Fruit fly (Drosophila melanogaster) whole organism, embryonic: ENCODE data around the gene Mondo.

Source experiments
- Abd-B ChIP-seq: fragments of 200-800 bp; sonication (Bioruptor generic); optimal IDR thresholded peaks from 2 replicates; lab custom pipeline; 2018; ENCODE audit warnings: missing biosample characterization, mild to moderate bottlenecking, missing genetic modification characterization, moderate library complexity
- B-H1 ChIP-seq: fragments of 200-800 bp; sonication (Bioruptor generic); IDR thresholded peaks from 3 replicates; pipeline ENCODE4 v1.3.6; 2022; ENCODE audit warnings: missing biosample characterization, missing genetic modification characterization
- C15 ChIP-seq: fragments of 200-800 bp; sonication (Bioruptor generic); IDR thresholded peaks from 3 replicates; pipeline ENCODE4 v1.3.6; 2022; ENCODE audit warnings: missing biosample characterization, missing genetic modification characterization
- CG10543 ChIP-seq: fragments of 200-800 bp; sonication (Bioruptor generic); optimal IDR thresholded peaks from 3 replicates; lab custom pipeline; 2017; ENCODE audit warnings: missing biosample characterization, mild to moderate bottlenecking, missing genetic modification characterization, moderate library complexity
- CG11695 ChIP-seq: fragments of 200-800 bp; sonication (Bioruptor generic); IDR thresholded peaks from 3 replicates; pipeline ENCODE4 v1.3.6; 2022; ENCODE audit warnings: missing biosample characterization, missing genetic modification characterization
- CG11696 ChIP-seq: fragments of 200-800 bp; sonication (Bioruptor generic); IDR thresholded peaks from 2 replicates; pipeline ENCODE4 v1.3.6; 2022; ENCODE audit warnings: missing biosample characterization, missing genetic modification characterization
- CG12769 ChIP-seq: fragments of 200-800 bp; sonication (Bioruptor generic); optimal IDR thresholded peaks from 2 replicates; lab custom pipeline; 2019; ENCODE audit warnings: missing biosample characterization, mild to moderate bottlenecking, missing genetic modification characterization, moderate library complexity
- CG12942 ChIP-seq: fragments of 200-800 bp; sonication (Bioruptor generic); optimal IDR thresholded peaks from 3 replicates; lab custom pipeline; 2016; ENCODE audit warnings: missing biosample characterization, missing genetic modification characterization
- CG13624 ChIP-seq: fragments of 200-800 bp; sonication (Bioruptor generic); optimal IDR thresholded peaks from 2 replicates; lab custom pipeline; 2016; ENCODE audit warnings: missing biosample characterization, missing genetic modification characterization
- CG14710 ChIP-seq: fragments of 200-800 bp; sonication (Bioruptor generic); optimal IDR thresholded peaks from 3 replicates; lab custom pipeline; 2019; ENCODE audit warnings: missing biosample characterization, mild to moderate bottlenecking, missing genetic modification characterization, moderate library complexity
- CG17829 ChIP-seq: fragments of 200-800 bp; optimal IDR thresholded peaks from 2 replicates; lab custom pipeline; 2019; ENCODE audit warnings: missing biosample characterization, mild to moderate bottlenecking, missing genetic modification characterization, moderate library complexity
- CG2199 ChIP-seq: fragments of 200-800 bp; sonication (Bioruptor generic); IDR thresholded peaks from 3 replicates; pipeline ENCODE4 v1.3.6; 2022; ENCODE audit warnings: missing biosample characterization, missing genetic modification characterization
- CG31441 ChIP-seq: fragments of 200-800 bp; sonication (Bioruptor generic); IDR thresholded peaks from 2 replicates; pipeline ENCODE4 v1.3.6; 2022; ENCODE audit warnings: missing biosample characterization, missing genetic modification characterization
- CG34376 ChIP-seq: fragments of 200-800 bp; sonication (Bioruptor generic); optimal IDR thresholded peaks from 2 replicates; lab custom pipeline; 2018; ENCODE audit warnings: missing biosample characterization, mild to moderate bottlenecking, missing genetic modification characterization
- CG5245 ChIP-seq: fragments of 200-800 bp; sonication (Bioruptor generic); optimal IDR thresholded peaks from 3 replicates; lab custom pipeline; 2016; ENCODE audit warnings: missing biosample characterization, missing genetic modification characterization
- CG6765 ChIP-seq: fragments of 200-800 bp; sonication (Bioruptor generic); optimal IDR thresholded peaks from 3 replicates; lab custom pipeline; 2017; ENCODE audit warnings: missing biosample characterization, mild to moderate bottlenecking, missing genetic modification characterization
- CG7745 ChIP-seq: fragments of 200-800 bp; sonication (Bioruptor generic); optimal IDR thresholded peaks from 2 replicates; lab custom pipeline; 2018; ENCODE audit warnings: missing biosample characterization, mild to moderate bottlenecking, missing genetic modification characterization, moderate library complexity
- CG9609 ChIP-seq: fragments of 200-800 bp; sonication (Bioruptor generic); optimal IDR thresholded peaks from 3 replicates; lab custom pipeline; 2016; ENCODE audit warnings: missing biosample characterization, missing genetic modification characterization
- CG9797 ChIP-seq: fragments of 200-800 bp; sonication (Bioruptor generic); optimal IDR thresholded peaks from 3 replicates; lab custom pipeline; 2018; ENCODE audit warnings: missing biosample characterization, mild to moderate bottlenecking, missing genetic modification characterization
- Fer1 ChIP-seq: fragments of 200-800 bp; sonication (Bioruptor generic); optimal IDR thresholded peaks from 2 replicates; lab custom pipeline; 2017; ENCODE audit warnings: missing biosample characterization, mild to moderate bottlenecking, missing genetic modification characterization
- Fer2 ChIP-seq: fragments of 200-800 bp; sonication (Bioruptor generic); optimal IDR thresholded peaks from 2 replicates; lab custom pipeline; 2018; ENCODE audit warnings: missing biosample characterization, mild to moderate bottlenecking, missing genetic modification characterization, moderate library complexity
- Fer3 ChIP-seq: fragments of 200-800 bp; sonication (Bioruptor generic); optimal IDR thresholded peaks from 2 replicates; lab custom pipeline; 2018; ENCODE audit warnings: missing biosample characterization, mild to moderate bottlenecking, missing genetic modification characterization, moderate library complexity
- Hr39 ChIP-seq: fragments of >200 bp; optimal IDR thresholded peaks from 2 replicates; lab custom pipeline; 2017
- Kr ChIP-seq: fragments of 200-800 bp; sonication (Bioruptor generic); optimal IDR thresholded peaks from 2 replicates; lab custom pipeline; 2017; ENCODE audit warnings: missing biosample characterization, mild to moderate bottlenecking, missing genetic modification characterization
- MESR4 ChIP-seq: fragments of 200-800 bp; sonication (Bioruptor generic); optimal IDR thresholded peaks from 2 replicates; lab custom pipeline; 2018; ENCODE audit warnings: missing biosample characterization, mild to moderate bottlenecking, missing genetic modification characterization, moderate library complexity
- Mad ChIP-seq: fragments of 200-800 bp; sonication (Bioruptor generic); optimal IDR thresholded peaks from 2 replicates; lab custom pipeline; 2016; ENCODE audit warnings: missing biosample characterization, missing genetic modification characterization
- Med ChIP-seq: fragments of 200-800 bp; sonication (Bioruptor generic); peaks from one replicate; lab custom pipeline; 2016; ENCODE audit warnings: missing biosample characterization, missing genetic modification characterization, mild to moderate bottlenecking, inconsistent platforms, moderate library complexity
- NFAT ChIP-seq: fragments of 200-800 bp; sonication (Bioruptor generic); IDR thresholded peaks from 2 replicates; pipeline ENCODE4 v1.3.6; 2022; ENCODE audit warnings: missing biosample characterization, missing genetic modification characterization
- NK7.1 ChIP-seq: fragments of 200-800 bp; sonication (Bioruptor generic); optimal IDR thresholded peaks from 3 replicates; lab custom pipeline; 2016; ENCODE audit warnings: missing biosample characterization, missing genetic modification characterization
- Sox102F ChIP-seq: fragments of 200-800 bp; sonication (Bioruptor generic); optimal IDR thresholded peaks from 2 replicates; lab custom pipeline; 2018; ENCODE audit warnings: missing biosample characterization, mild to moderate bottlenecking, missing genetic modification characterization, moderate library complexity
- bbx ChIP-seq: fragments of 200-800 bp; sonication (Bioruptor generic); IDR thresholded peaks from 2 replicates; pipeline ENCODE4 v1.3.6; 2022; ENCODE audit warnings: missing biosample characterization, missing genetic modification characterization; ENCODE audit not compliant: partially characterized antibody
- br ChIP-seq: fragments of >200 bp; optimal IDR thresholded peaks from 2 replicates; lab custom pipeline; 2017
- cg ChIP-seq: fragments of 200-800 bp; sonication (Bioruptor generic); optimal IDR thresholded peaks from 3 replicates; lab custom pipeline; 2019; ENCODE audit warnings: missing biosample characterization, mild to moderate bottlenecking, missing genetic modification characterization, moderate library complexity
- da ChIP-seq: fragments of 200-800 bp; sonication (Bioruptor generic); optimal IDR thresholded peaks from 2 replicates; lab custom pipeline; 2016; ENCODE audit warnings: missing biosample characterization, missing genetic modification characterization
- dimm ChIP-seq: fragments of 200-800 bp; sonication (Bioruptor generic); IDR thresholded peaks from 2 replicates; pipeline ENCODE4 v1.3.6; 2022; ENCODE audit warnings: missing biosample characterization, missing genetic modification characterization
- eyg ChIP-seq: fragments of 200-800 bp; sonication (Bioruptor generic); optimal IDR thresholded peaks from 3 replicates; lab custom pipeline; 2016; ENCODE audit warnings: missing biosample characterization, missing genetic modification characterization
- fd64A ChIP-seq: fragments of 200-800 bp; sonication (Bioruptor generic); optimal IDR thresholded peaks from 3 replicates; lab custom pipeline; 2018; ENCODE audit warnings: missing biosample characterization, mild to moderate bottlenecking, missing genetic modification characterization
- gcm ChIP-seq: fragments of 200-800 bp; sonication (Bioruptor generic); optimal IDR thresholded peaks from 2 replicates; lab custom pipeline; 2019; ENCODE audit warnings: missing biosample characterization, mild to moderate bottlenecking, missing genetic modification characterization, moderate library complexity
- grn ChIP-seq: fragments of 200-800 bp; sonication (Bioruptor generic); optimal IDR thresholded peaks from 3 replicates; lab custom pipeline; 2017; ENCODE audit warnings: missing biosample characterization, missing genetic modification characterization
- hbn ChIP-seq: fragments of 200-800 bp; sonication (Bioruptor generic); IDR thresholded peaks from 2 replicates; pipeline ENCODE4 v1.3.6; 2022; ENCODE audit warnings: missing biosample characterization, missing genetic modification characterization; ENCODE audit not compliant: partially characterized antibody
- ind ChIP-seq: fragments of 200-800 bp; sonication (Bioruptor generic); optimal IDR thresholded peaks from 3 replicates; lab custom pipeline; 2016; ENCODE audit warnings: missing biosample characterization, missing genetic modification characterization
- inv ChIP-seq: fragments of 200-800 bp; sonication (Bioruptor generic); IDR thresholded peaks from 2 replicates; pipeline ENCODE4 v1.3.6; 2022; ENCODE audit warnings: missing biosample characterization, missing genetic modification characterization; ENCODE audit not compliant: partially characterized antibody
- ken ChIP-seq: fragments of 200-800 bp; sonication (Bioruptor generic); IDR thresholded peaks from 3 replicates; pipeline ENCODE4 v1.3.6; 2022; ENCODE audit warnings: missing biosample characterization, missing genetic modification characterization
- lola ChIP-seq, 3 experiments: fragments of >200 bp in 2 of 3; fragments of 200-800 bp in 1 of 3; sonication (Bioruptor generic) in 1 of 3; optimal IDR thresholded peaks; 2 replicates each; lab custom pipeline; 2017 to 2019; ENCODE audit warnings: missing biosample characterization in 3 of 3, missing genetic modification characterization in 3 of 3, mild to moderate bottlenecking in 1 of 3, moderate library complexity in 1 of 3
- luna ChIP-seq: fragments of 200-800 bp; sonication (Bioruptor generic); optimal IDR thresholded peaks from 2 replicates; lab custom pipeline; 2016; ENCODE audit warnings: missing biosample characterization, missing genetic modification characterization
- oc ChIP-seq: fragments of 200-800 bp; sonication (Bioruptor generic); optimal IDR thresholded peaks from 2 replicates; lab custom pipeline; 2018; ENCODE audit warnings: missing biosample characterization, mild to moderate bottlenecking, missing genetic modification characterization, moderate library complexity
- pan ChIP-seq, 4 experiments: fragments of >200 bp in 3 of 4; fragments of 200-800 bp in 1 of 4; sonication (Bioruptor generic) in 1 of 4; optimal IDR thresholded peaks in 3 of 4; IDR thresholded peaks in 1 of 4; 2 replicates each; pipeline versions ENCODE4 v1.3.6 to Lab custom; 2017 to 2022; ENCODE audit warnings: missing biosample characterization in 2 of 4, missing genetic modification characterization in 2 of 4, mixed read lengths in 1 of 4
- pita ChIP-seq: fragments of 200-800 bp; sonication (Bioruptor generic); optimal IDR thresholded peaks from 2 replicates; lab custom pipeline; 2017; ENCODE audit warnings: missing biosample characterization, mild to moderate bottlenecking, missing genetic modification characterization
- sd ChIP-seq: fragments of 200-800 bp; sonication (Bioruptor generic); optimal IDR thresholded peaks from 3 replicates; lab custom pipeline; 2018; ENCODE audit warnings: missing biosample characterization, mild to moderate bottlenecking, missing genetic modification characterization, moderate library complexity
- sens ChIP-seq: fragments of 200-800 bp; sonication (Bioruptor generic); peaks from one replicate; lab custom pipeline; 2016; ENCODE audit warnings: missing biosample characterization, missing genetic modification characterization
- tx ChIP-seq: fragments of 200-800 bp; sonication (Bioruptor generic); optimal IDR thresholded peaks from 2 replicates; lab custom pipeline; 2016; ENCODE audit warnings: missing biosample characterization, missing genetic modification characterization

Gene Mondo

DNA sequence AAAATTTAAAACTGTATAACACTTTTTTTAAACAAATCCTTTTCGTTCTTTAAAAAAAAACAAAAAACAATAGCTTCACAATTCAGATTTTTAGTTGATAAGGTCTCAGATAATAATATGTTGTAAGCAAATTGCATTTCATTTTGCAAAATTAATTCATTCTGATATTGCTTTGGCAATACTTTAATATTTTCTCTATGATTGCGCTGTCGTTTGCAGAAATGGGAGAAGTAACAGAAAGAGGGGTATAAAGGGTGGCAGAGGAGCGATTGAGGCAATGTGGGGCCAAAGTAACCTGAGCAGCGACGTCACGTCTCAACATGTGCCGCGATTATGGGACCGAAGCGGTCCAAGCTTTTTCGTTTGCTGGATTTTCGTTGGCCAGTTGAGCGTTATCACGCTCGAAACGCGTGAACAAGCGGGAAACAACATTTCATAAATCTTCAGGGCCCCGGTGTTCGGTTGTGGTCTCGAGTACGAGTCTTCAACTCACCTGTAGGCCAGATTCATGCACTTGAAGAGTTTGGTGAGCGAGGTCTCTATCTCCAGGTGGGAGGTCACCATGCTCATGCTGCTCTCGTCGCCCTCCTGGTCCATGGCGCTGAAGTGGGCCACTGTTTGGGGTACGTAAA, 1.9 kb downstream of the Mondo start (continued):
- no peak for TF ChIP-seq CG7745
- no peak for TF ChIP-seq CG12942
- no peak for TF ChIP-seq dimm (GFP tag; lab: Robert Waterston, UW)
- no peak for TF ChIP-seq grn (GFP tag; lab: Kevin White, UChicago)
- no peak for TF ChIP-seq ken (GFP tag; lab: Robert Waterston, UW)
- no peak for TF ChIP-seq Sox102F (GFP tag; lab: Kevin White, UChicago)
- TF ChIP-seq da (GFP tag; lab: Kevin White, UChicago), result no peak
- TF ChIP-seq eyg (GFP tag; lab: Kevin White, UChicago), result no peak
- TF ChIP-seq CG13624, result no peak
- TF ChIP-seq B-H1 (GFP tag; lab: Robert Waterston, UW), result no peak
- no peak for TF ChIP-seq luna (GFP tag; lab: Kevin White, UChicago)
- no peak for TF ChIP-seq Hr39 (lab: Kevin White, UChicago)
- no peak for TF ChIP-seq Fer1 (GFP tag; lab: Kevin White, UChicago)
- no peak for TF ChIP-seq br (lab: Kevin White, UChicago)
- TF ChIP-seq pan (optimal IDR thresholded peaks at IDR 0.05; lab: Kevin White, UChicago), result no peak
- no peak for TF ChIP-seq pan (GFP tag; optimal IDR thresholded peaks at IDR 0.05 in 1 of 2, IDR thresholded peaks at IDR 0.05 in 1 of 2)
- TF ChIP-seq C15 (GFP tag; lab: Robert Waterston, UW), result no peak
- no peak for TF ChIP-seq NK7.1 (GFP tag; lab: Kevin White, UChicago)
- TF ChIP-seq sd (tag; lab: Kevin White, UChicago), result no peak
- TF ChIP-seq CG34376, result peak; percentile 18
- TF ChIP-seq CG12769 (tag; lab: Kevin White, UChicago), result peak; percentile 70
- TF ChIP-seq CG31441 (GFP tag; lab: Robert Waterston, UW), result no peak
- no peak for TF ChIP-seq CG11696 (GFP tag; lab: Robert Waterston, UW)
- no peak for TF ChIP-seq CG9609
- TF ChIP-seq tx (GFP tag; lab: Kevin White, UChicago), result no peak
- no peak for TF ChIP-seq pita (GFP tag; lab: Kevin White, UChicago)
- no peak for TF ChIP-seq lola (GFP tag; optimal IDR thresholded peaks at IDR 0.05; lab: Kevin White, UChicago)
- no peak for TF ChIP-seq CG6765 (GFP tag; lab: Kevin White, UChicago)
- TF ChIP-seq CG2199, result peak; percentile 63; the same call in 1 of the 3 replicates
- no peak for TF ChIP-seq inv (GFP tag; lab: Robert Waterston, UW)
- TF ChIP-seq Mad, result no peak
- no peak for TF ChIP-seq CG11695 (GFP tag; lab: Robert Waterston, UW)
- TF ChIP-seq bbx (GFP tag; lab: Robert Waterston, UW), result no peak
- no peak for TF ChIP-seq NFAT (GFP tag; lab: Robert Waterston, UW)
- peak; percentile 15 for TF ChIP-seq sens (GFP tag; lab: Kevin White, UChicago)
- TF ChIP-seq hbn (GFP tag; lab: Robert Waterston, UW), result no peak
- no peak for TF ChIP-seq CG14710
- TF ChIP-seq MESR4, result no peak
- TF ChIP-seq oc (tag; lab: Kevin White, UChicago), result no peak
- TF ChIP-seq cg (GFP tag; lab: Kevin White, UChicago), result no peak
- no peak for TF ChIP-seq Kr (GFP tag; lab: Kevin White, UChicago)
- TF ChIP-seq gcm (GFP tag; lab: Kevin White, UChicago), result no peak
- peak; percentile 66 for TF ChIP-seq Med (GFP tag; lab: Kevin White, UChicago)
- no peak for TF ChIP-seq CG5245 (GFP tag; lab: Kevin White, UChicago)
- no peak for TF ChIP-seq CG17829
- no peak for TF ChIP-seq CG9797
- TF ChIP-seq Fer2 (tag; lab: Kevin White, UChicago), result no peak
- TF ChIP-seq ind (GFP tag; lab: Kevin White, UChicago), result no peak
- TF ChIP-seq CG10543 (GFP tag; lab: Kevin White, UChicago), result peak; percentile 59
- no peak for TF ChIP-seq Abd-B (GFP tag; lab: Kevin White, UChicago)
- TF ChIP-seq Fer3 (tag; lab: Kevin White, UChicago), result no peak
- no peak for TF ChIP-seq fd64A (GFP tag; lab: Kevin White, UChicago)
